Worm (Caenorhabditis elegans) whole organism, late embryonic: ENCODE results near the gene F36H12.9.
"Not testable (repeated sequence)": the region's sequence is repeated elsewhere in the genome, so short reads cannot be mapped to it uniquely, and the experiment has no call there.

Source experiments
- ama-1 ChIP-seq: fragments of 150-350 bp; optimal IDR thresholded peaks from 2 replicates; lab custom pipeline; 2014
- ceh-48 ChIP-seq: sonication (generic microtip); optimal IDR thresholded peaks from 2 replicates; lab custom pipeline; 2016; ENCODE audit warnings: missing genetic modification characterization, inconsistent platforms, missing compliant biosample characterization
- che-1 ChIP-seq: sonication (generic microtip); optimal IDR thresholded peaks from 2 replicates; lab custom pipeline; 2016; ENCODE audit warnings: mild to moderate bottlenecking, missing genetic modification characterization, missing compliant biosample characterization
- pha-2 ChIP-seq: sonication (generic microtip); optimal IDR thresholded peaks from 2 replicates; lab custom pipeline; 2017; ENCODE audit warnings: mild to moderate bottlenecking, missing genetic modification characterization, missing compliant biosample characterization
- pqm-1 ChIP-seq: sonication (generic microtip); optimal IDR thresholded peaks from 2 replicates; lab custom pipeline; 2016; ENCODE audit warnings: missing genetic modification characterization, missing compliant biosample characterization
- tbx-2 ChIP-seq: sonication (generic microtip); optimal IDR thresholded peaks from 2 replicates; lab custom pipeline; 2016; ENCODE audit warnings: missing genetic modification characterization, missing compliant biosample characterization
- unc-55 ChIP-seq: sonication (generic microtip); optimal IDR thresholded peaks from 2 replicates; lab custom pipeline; 2017; ENCODE audit warnings: missing biosample characterization, missing genetic modification reagents, missing genetic modification characterization
- unc-86 ChIP-seq: sonication (generic microtip); optimal IDR thresholded peaks from 2 replicates; lab custom pipeline; 2016; ENCODE audit warnings: missing genetic modification characterization, missing compliant biosample characterization
- ztf-16 ChIP-seq: sonication (generic microtip); optimal IDR thresholded peaks from 2 replicates; lab custom pipeline; 2017; ENCODE audit warnings: missing genetic modification characterization, missing compliant biosample characterization

- not testable (repeated sequence) for TF ChIP-seq ztf-16 (tag; lab: Kevin White, UChicago); unc-86 (tag; lab: Kevin White, UChicago); unc-55 (GFP tag; lab: Kevin White, UChicago); pha-2 (tag; lab: Kevin White, UChicago); pqm-1 (tag; lab: Kevin White, UChicago); ceh-48 (tag; lab: Kevin White, UChicago); che-1 (tag; lab: Kevin White, UChicago); tbx-2 (tag; lab: Kevin White, UChicago); ama-1 (lab: Kevin White, UChicago)
These were observed 38.4 kb downstream of the F36H12.9 start, which contains the start of gene msp-51 for ce11 chrIV:5295240-5295639.
